In the genomic region with DNA sequence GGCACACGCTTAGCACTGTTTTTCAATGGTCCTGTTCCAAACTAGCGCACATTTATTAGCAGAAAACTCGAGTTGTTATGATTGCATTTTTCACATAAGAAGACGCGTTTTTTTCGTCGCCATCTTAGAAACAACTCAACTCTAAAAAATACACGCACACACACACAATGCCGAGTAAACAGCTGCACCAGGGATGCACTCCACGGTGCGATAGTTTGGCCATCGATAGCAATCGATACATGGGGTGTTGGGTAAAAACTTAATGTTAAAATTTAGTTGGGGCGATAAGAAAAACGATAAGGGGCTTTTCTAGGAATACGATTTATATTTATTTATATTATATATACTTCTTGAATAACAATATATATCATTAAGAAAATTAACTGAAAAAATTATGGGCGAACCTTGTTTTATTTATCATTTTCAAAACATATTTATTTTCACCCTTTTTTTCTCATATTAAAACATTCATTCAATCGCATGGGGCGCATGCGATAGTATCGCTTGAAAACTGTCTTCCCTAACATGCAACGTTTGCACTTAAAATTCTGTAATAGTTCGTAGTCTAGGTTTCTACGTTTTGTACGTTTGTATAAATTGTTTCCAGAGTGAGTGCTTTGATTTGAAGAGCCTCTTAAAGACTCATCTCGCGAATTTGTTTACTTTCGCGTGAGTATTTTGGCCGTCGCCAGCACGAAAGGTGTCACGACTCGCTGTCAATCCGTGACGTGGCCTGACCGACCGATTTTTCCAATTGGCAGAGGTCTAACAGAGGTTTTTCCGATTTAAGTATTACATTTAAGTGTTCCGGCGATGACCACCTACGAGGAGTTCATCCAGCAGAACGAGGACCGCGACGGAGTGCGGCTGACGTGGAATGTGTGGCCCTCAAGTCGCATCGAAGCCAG, we compare ENCODE assay signal across 1 fruit fly cellular context.
TF ChIP-seq lines count a peak whose summit lies in the region.

TSS of gene MTA1-like (minus strand) at position 170 of the 908 bp plus-strand sequence.
TSS of gene Sec23 (plus strand) at position 497 of the 908 bp plus-strand sequence.

TF ChIP-seq in whole organism, embryonic, 481 proteins besides CTCF, POLR2A, EP300 and RAD21 (continued from another document and continues in another):
- TF ChIP-seq al (GFP tag; IDR thresholded peaks at IDR 0.05; lab: Robert Waterston, UW) = peak; percentile 54
- no peak for TF ChIP-seq Nf-YA (GFP tag; IDR thresholded peaks at IDR 0.05; lab: Robert Waterston, UW)
- no peak for TF ChIP-seq otp (GFP tag; IDR thresholded peaks at IDR 0.05; lab: Robert Waterston, UW)
- TF ChIP-seq NC2β (GFP tag; optimal IDR thresholded peaks at IDR 0.05; lab: Kevin White, UChicago) = peak; percentile 1
- TF ChIP-seq NK7.1 (GFP tag; optimal IDR thresholded peaks at IDR 0.05; lab: Kevin White, UChicago) = no peak
- peak; percentile 14 for TF ChIP-seq CG1529 (GFP tag; optimal IDR thresholded peaks at IDR 0.05; lab: Kevin White, UChicago)
- TF ChIP-seq seq (GFP tag; IDR thresholded peaks at IDR 0.05; lab: Robert Waterston, UW) = no peak
- TF ChIP-seq CG10147 (GFP tag; optimal IDR thresholded peaks at IDR 0.05; lab: Kevin White, UChicago) = peak; percentile 56
- TF ChIP-seq CG11247 (GFP tag; IDR thresholded peaks at IDR 0.05; lab: Robert Waterston, UW) = no peak
- peak; percentile 35; the same call in 1 of the 2 replicates for TF ChIP-seq CG4404 (GFP tag; IDR thresholded peaks at IDR 0.05; lab: Robert Waterston, UW)
- TF ChIP-seq CG33213 (GFP tag; optimal IDR thresholded peaks at IDR 0.05; lab: Kevin White, UChicago) = no peak
- peak; percentile 75 for TF ChIP-seq trem (tag; optimal IDR thresholded peaks at IDR 0.05; lab: Kevin White, UChicago)
- TF ChIP-seq CG18764 (GFP tag; optimal IDR thresholded peaks at IDR 0.05; lab: Kevin White, UChicago) = peak; percentile 36
- TF ChIP-seq usp (GFP tag; optimal IDR thresholded peaks at IDR 0.05; lab: Kevin White, UChicago) = no peak
- TF ChIP-seq Eip74EF (GFP tag; optimal IDR thresholded peaks at IDR 0.05; lab: Kevin White, UChicago) = no peak
- TF ChIP-seq kni (GFP tag; optimal IDR thresholded peaks at IDR 0.05; lab: Kevin White, UChicago) = peak; percentile 14
- TF ChIP-seq Myb (GFP tag; optimal IDR thresholded peaks at IDR 0.05; lab: Kevin White, UChicago) = no peak
- TF ChIP-seq CG14860 (GFP tag; IDR thresholded peaks at IDR 0.05; lab: Robert Waterston, UW; ENCODE audit: partially characterized antibody) = peak; percentile 95
- TF ChIP-seq CG6854 (GFP tag; optimal IDR thresholded peaks at IDR 0.05; lab: Kevin White, UChicago) = no peak
- TF ChIP-seq CG3407 (GFP tag; optimal IDR thresholded peaks at IDR 0.05; lab: Kevin White, UChicago) = peak; percentile 10
- peak; percentile 36 for TF ChIP-seq Ssrp (tag; optimal IDR thresholded peaks at IDR 0.05; lab: Kevin White, UChicago)
- TF ChIP-seq Hmr (GFP tag; optimal IDR thresholded peaks at IDR 0.05; lab: Kevin White, UChicago) = peak; percentile 61
- TF ChIP-seq H15 (GFP tag; IDR thresholded peaks at IDR 0.05; lab: Robert Waterston, UW) = peak; percentile 17; the same call in 1 of the 3 replicates
- no peak for TF ChIP-seq cas (GFP tag; IDR thresholded peaks at IDR 0.05; lab: Robert Waterston, UW)
- peak; percentile 49 for TF ChIP-seq CG1603 (tag; optimal IDR thresholded peaks at IDR 0.05; lab: Kevin White, UChicago)
- no peak for TF ChIP-seq nom (GFP tag; optimal IDR thresholded peaks at IDR 0.05; lab: Kevin White, UChicago)
- no peak for TF ChIP-seq CG3163 (GFP tag; optimal IDR thresholded peaks at IDR 0.05; lab: Kevin White, UChicago)
- TF ChIP-seq Lpt (GFP tag; optimal IDR thresholded peaks at IDR 0.05; lab: Kevin White, UChicago) = no peak
- TF ChIP-seq CG3995 (GFP tag; optimal IDR thresholded peaks at IDR 0.05; lab: Kevin White, UChicago) = no peak
- TF ChIP-seq Trl (optimal IDR thresholded peaks at IDR 0.05; lab: Kevin White, UChicago) = no peak
- peak; percentile 14 for TF ChIP-seq Trl (GFP tag; optimal IDR thresholded peaks at IDR 0.05; lab: Kevin White, UChicago)
- no peak for TF ChIP-seq CG1832 (GFP tag; optimal IDR thresholded peaks at IDR 0.05; lab: Kevin White, UChicago)
- TF ChIP-seq fd3F (GFP tag; optimal IDR thresholded peaks at IDR 0.05; lab: Kevin White, UChicago) = no peak
- peak; percentile 68 for TF ChIP-seq CG7839 (tag; optimal IDR thresholded peaks at IDR 0.05; lab: Kevin White, UChicago)
- no peak for TF ChIP-seq gce (GFP tag; IDR thresholded peaks at IDR 0.05; lab: Robert Waterston, UW)
- peak; percentile 7 for TF ChIP-seq CG6813 (GFP tag; optimal IDR thresholded peaks at IDR 0.05; lab: Kevin White, UChicago)
- peak; percentile 75 for TF ChIP-seq CG9437 (GFP tag; optimal IDR thresholded peaks at IDR 0.05; lab: Kevin White, UChicago)
- peak; percentile 80 for TF ChIP-seq tna (GFP tag; IDR thresholded peaks at IDR 0.05; lab: Robert Waterston, UW; ENCODE audit: partially characterized antibody)
- TF ChIP-seq CG16863 (GFP tag; optimal IDR thresholded peaks at IDR 0.05; lab: Kevin White, UChicago) = no peak
- peak; percentile 63 for TF ChIP-seq grau (tag; optimal IDR thresholded peaks at IDR 0.05; lab: Kevin White, UChicago)
- no peak for TF ChIP-seq Atf3 (GFP tag; optimal IDR thresholded peaks at IDR 0.05; lab: Kevin White, UChicago)
- TF ChIP-seq C15 (GFP tag; IDR thresholded peaks at IDR 0.05; lab: Robert Waterston, UW) = no peak
- no peak for TF ChIP-seq da (GFP tag; optimal IDR thresholded peaks at IDR 0.05; lab: Kevin White, UChicago)
- TF ChIP-seq Dek (tag; optimal IDR thresholded peaks at IDR 0.05; lab: Kevin White, UChicago) = peak; percentile 58
- TF ChIP-seq CG3847 (GFP tag; IDR thresholded peaks at IDR 0.05; lab: Robert Waterston, UW) = peak; percentile 61
- no peak for TF ChIP-seq CG4854 (GFP tag; optimal IDR thresholded peaks at IDR 0.05; lab: Kevin White, UChicago)
- no peak for TF ChIP-seq sima (GFP tag; optimal IDR thresholded peaks at IDR 0.05; lab: Kevin White, UChicago)
- TF ChIP-seq row (GFP tag; IDR thresholded peaks at IDR 0.05; lab: Robert Waterston, UW) = peak; percentile 91
- no peak for TF ChIP-seq cato (GFP tag; optimal IDR thresholded peaks at IDR 0.05; lab: Kevin White, UChicago; ENCODE audit: borderline replicate concordance)
- 0 out of 2 replicates have a peak, but pooled peaks have one; percentile 19 for TF ChIP-seq ranshi (GFP tag; IDR thresholded peaks at IDR 0.05; lab: Robert Waterston, UW)
- TF ChIP-seq Max (GFP tag; optimal IDR thresholded peaks at IDR 0.05; lab: Kevin White, UChicago) = peak; percentile 50
- peak; percentile 14 for TF ChIP-seq tx (GFP tag; optimal IDR thresholded peaks at IDR 0.05; lab: Kevin White, UChicago)
- peak in 1 of 3 experiments; percentile 61 for TF ChIP-seq lola (GFP tag; optimal IDR thresholded peaks at IDR 0.05; lab: Kevin White, UChicago)
- TF ChIP-seq prd (optimal IDR thresholded peaks at IDR 0.05; lab: Kevin White, UChicago) = no peak
- peak; percentile 52; the same call in 1 of the 3 replicates for TF ChIP-seq prd (GFP tag; IDR thresholded peaks at IDR 0.05; lab: Robert Waterston, UW)
- peak; percentile 90 for TF ChIP-seq CG13287 (GFP tag; IDR thresholded peaks at IDR 0.05; lab: Robert Waterston, UW; ENCODE audit: partially characterized antibody)
- peak; percentile 45 for TF ChIP-seq CG8290 (GFP tag; optimal IDR thresholded peaks at IDR 0.05; lab: Kevin White, UChicago)
- peak; percentile 29 to 49 for TF ChIP-seq CG8290 (tag; optimal IDR thresholded peaks at IDR 0.05; lab: Kevin White, UChicago)
- no peak for TF ChIP-seq Mad (GFP tag; optimal IDR thresholded peaks at IDR 0.05; lab: Kevin White, UChicago)
- no peak for TF ChIP-seq odd (GFP tag; optimal IDR thresholded peaks at IDR 0.05; lab: Kevin White, UChicago)
- peak; percentile 14 for TF ChIP-seq HmgD (GFP tag; optimal IDR thresholded peaks at IDR 0.05; lab: Kevin White, UChicago)
- no peak for TF ChIP-seq CG6765 (GFP tag; optimal IDR thresholded peaks at IDR 0.05; lab: Kevin White, UChicago)
- no peak for TF ChIP-seq cwo (GFP tag; optimal IDR thresholded peaks at IDR 0.05; lab: Kevin White, UChicago)
- 0 out of 2 replicates have a peak, but pooled peaks have one; percentile 4 for TF ChIP-seq onecut (GFP tag; IDR thresholded peaks at IDR 0.05; lab: Robert Waterston, UW)
- TF ChIP-seq gcm2 (GFP tag; optimal IDR thresholded peaks at IDR 0.05; lab: Kevin White, UChicago) = peak; percentile 47
- TF ChIP-seq CG17568 (GFP tag; optimal IDR thresholded peaks at IDR 0.05; lab: Kevin White, UChicago) = no peak
- peak; percentile 76 for TF ChIP-seq gem (tag; optimal IDR thresholded peaks at IDR 0.05; lab: Kevin White, UChicago)
- no peak for TF ChIP-seq Atf6 (GFP tag; IDR thresholded peaks at IDR 0.05; lab: Robert Waterston, UW)
- no peak for TF ChIP-seq sr (GFP tag; IDR thresholded peaks at IDR 0.05; lab: Robert Waterston, UW)
- TF ChIP-seq crp (GFP tag; optimal IDR thresholded peaks at IDR 0.05; lab: Kevin White, UChicago) = peak in 1 of 2 experiments; percentile 81
- no peak for TF ChIP-seq stc (GFP tag; IDR thresholded peaks at IDR 0.05; lab: Robert Waterston, UW)
- TF ChIP-seq Med (GFP tag; lab: Kevin White, UChicago) = peak; percentile 80
- peak; percentile 53 for TF ChIP-seq CG12104 (GFP tag; optimal IDR thresholded peaks at IDR 0.05; lab: Kevin White, UChicago)
- TF ChIP-seq CG13123 (GFP tag; optimal IDR thresholded peaks at IDR 0.05; lab: Kevin White, UChicago) = peak; percentile 12
- TF ChIP-seq D19A (tag; optimal IDR thresholded peaks at IDR 0.05; lab: Kevin White, UChicago) = peak; percentile 36
- peak; percentile 56 for TF ChIP-seq CG4424 (GFP tag; optimal IDR thresholded peaks at IDR 0.05; lab: Kevin White, UChicago)
- TF ChIP-seq YL-1 (GFP tag; optimal IDR thresholded peaks at IDR 0.05; lab: Kevin White, UChicago) = peak; percentile 80
- TF ChIP-seq Ets97D (GFP tag; optimal IDR thresholded peaks at IDR 0.05; lab: Kevin White, UChicago) = peak; percentile 64
- TF ChIP-seq zfh2 (GFP tag; optimal IDR thresholded peaks at IDR 0.05; lab: Kevin White, UChicago) = peak; percentile 54
- peak; percentile 97 for TF ChIP-seq CG2116 (GFP tag; optimal IDR thresholded peaks at IDR 0.05; lab: Kevin White, UChicago)
- TF ChIP-seq CG10321 (GFP tag; IDR thresholded peaks at IDR 0.05; lab: Robert Waterston, UW) = no peak
- no peak for TF ChIP-seq aop (GFP tag; IDR thresholded peaks at IDR 0.05; lab: Robert Waterston, UW)
- TF ChIP-seq Meics (GFP tag; optimal IDR thresholded peaks at IDR 0.05; lab: Kevin White, UChicago) = peak; percentile 53
- TF ChIP-seq sisA (GFP tag; IDR thresholded peaks at IDR 0.05; lab: Robert Waterston, UW) = peak; percentile 55
- TF ChIP-seq CG13296 (GFP tag; optimal IDR thresholded peaks at IDR 0.05; lab: Kevin White, UChicago) = peak; percentile 46
- TF ChIP-seq bab2 (GFP tag; optimal IDR thresholded peaks at IDR 0.05; lab: Kevin White, UChicago) = peak; percentile 41
- TF ChIP-seq CG10959 (GFP tag; IDR thresholded peaks at IDR 0.05; lab: Robert Waterston, UW) = no peak
- peak; percentile 17; the same call in 1 of the 3 replicates for TF ChIP-seq dysf (GFP tag; IDR thresholded peaks at IDR 0.05; lab: Robert Waterston, UW)
- TF ChIP-seq Bdp1 (GFP tag; optimal IDR thresholded peaks at IDR 0.05; lab: Kevin White, UChicago) = no peak
- no peak for TF ChIP-seq tll (GFP tag; optimal IDR thresholded peaks at IDR 0.05; lab: Kevin White, UChicago)
- no peak for TF ChIP-seq shn (GFP tag; optimal IDR thresholded peaks at IDR 0.05; lab: Kevin White, UChicago)
- TF ChIP-seq D19B (GFP tag; optimal IDR thresholded peaks at IDR 0.05; lab: Kevin White, UChicago) = peak; percentile 18
- peak; percentile 41 for TF ChIP-seq CG10209 (GFP tag; optimal IDR thresholded peaks at IDR 0.05; lab: Kevin White, UChicago)
- TF ChIP-seq CG16815 (GFP tag; optimal IDR thresholded peaks at IDR 0.05; lab: Kevin White, UChicago) = peak; percentile 38
- no peak for TF ChIP-seq CG8281 (tag; optimal IDR thresholded peaks at IDR 0.05; lab: Kevin White, UChicago)
- no peak for TF ChIP-seq CG6654 (GFP tag; optimal IDR thresholded peaks at IDR 0.05; lab: Kevin White, UChicago)
- TF ChIP-seq Camta (GFP tag; optimal IDR thresholded peaks at IDR 0.05; lab: Kevin White, UChicago) = no peak
- TF ChIP-seq Dip3 (GFP tag; optimal IDR thresholded peaks at IDR 0.05; lab: Kevin White, UChicago) = peak; percentile 5
- no peak for TF ChIP-seq ci (GFP tag; IDR thresholded peaks at IDR 0.05; lab: Robert Waterston, UW)
- TF ChIP-seq CG10267 (tag; optimal IDR thresholded peaks at IDR 0.05; lab: Kevin White, UChicago) = peak; percentile 80
- TF ChIP-seq luna (GFP tag; optimal IDR thresholded peaks at IDR 0.05; lab: Kevin White, UChicago) = no peak
- TF ChIP-seq Dbx (GFP tag; IDR thresholded peaks at IDR 0.05; lab: Robert Waterston, UW) = 0 out of 3 replicates have a peak, but pooled peaks have one; percentile 20
- no peak for TF ChIP-seq CG7372 (GFP tag; IDR thresholded peaks at IDR 0.05; lab: Robert Waterston, UW)
- peak; percentile 81 for TF ChIP-seq CG13775 (GFP tag; optimal IDR thresholded peaks at IDR 0.05; lab: Kevin White, UChicago)
- TF ChIP-seq Kr (GFP tag; optimal IDR thresholded peaks at IDR 0.05; lab: Kevin White, UChicago) = peak; percentile 21
- no peak for TF ChIP-seq kay (GFP tag; optimal IDR thresholded peaks at IDR 0.05; lab: Kevin White, UChicago)
- TF ChIP-seq pfk (GFP tag; optimal IDR thresholded peaks at IDR 0.05; lab: Kevin White, UChicago) = no peak
- peak; percentile 28 for TF ChIP-seq CG8388 (GFP tag; optimal IDR thresholded peaks at IDR 0.05; lab: Kevin White, UChicago)
- 0 out of 3 replicates have a peak, but pooled peaks have one; percentile 27 for TF ChIP-seq CG11695 (GFP tag; IDR thresholded peaks at IDR 0.05; lab: Robert Waterston, UW)
- TF ChIP-seq Vsx1 (GFP tag; optimal IDR thresholded peaks at IDR 0.05; lab: Kevin White, UChicago) = peak; percentile 37
- TF ChIP-seq CG17385 (GFP tag; optimal IDR thresholded peaks at IDR 0.05; lab: Kevin White, UChicago) = peak; percentile 29
- TF ChIP-seq chinmo (GFP tag; IDR thresholded peaks at IDR 0.05; lab: Robert Waterston, UW; ENCODE audit: partially characterized antibody) = peak; percentile 96
- TF ChIP-seq caup (GFP tag; optimal IDR thresholded peaks at IDR 0.05; lab: Kevin White, UChicago; ENCODE audit: severe bottlenecking) = peak; percentile 23
- peak; percentile 5 for TF ChIP-seq Dp (GFP tag; optimal IDR thresholded peaks at IDR 0.05; lab: Kevin White, UChicago)
- TF ChIP-seq CG2120 (GFP tag; optimal IDR thresholded peaks at IDR 0.05; lab: Kevin White, UChicago) = peak; percentile 51
- TF ChIP-seq CG17328 (GFP tag; IDR thresholded peaks at IDR 0.05; lab: Robert Waterston, UW) = no peak
- peak; percentile 32 for TF ChIP-seq Oli (tag; optimal IDR thresholded peaks at IDR 0.05; lab: Kevin White, UChicago)
- TF ChIP-seq gcm (GFP tag; optimal IDR thresholded peaks at IDR 0.05; lab: Kevin White, UChicago) = no peak
- TF ChIP-seq CG12236 (GFP tag; optimal IDR thresholded peaks at IDR 0.05; lab: Kevin White, UChicago) = no peak
- peak; percentile 75 for TF ChIP-seq CG18262 (tag; optimal IDR thresholded peaks at IDR 0.05; lab: Kevin White, UChicago)
- TF ChIP-seq CG2202 (tag; optimal IDR thresholded peaks at IDR 0.05; lab: Kevin White, UChicago) = no peak
